Worm (Caenorhabditis elegans): Measurements from ENCODE around the gene kdp-1.

Gene kdp-1

ce11 chrIV:13255886-13256285, 44.1 kb upstream of the kdp-1 start, which contains the start of gene bus-12:
Gene bus-12 (plus strand): TSS chrIV:13256186.
- TF ChIP-seq pros-1 (tag; optimal IDR thresholded peaks at IDR 0.05) (no peak), ets-4 (tag; optimal IDR thresholded peaks at IDR 0.05) (no peak), pqm-1 (tag; optimal IDR thresholded peaks at IDR 0.05) (no peak), dmd-4 (tag; optimal IDR thresholded peaks at IDR 0.05; ENCODE audit: borderline replicate concordance) (no peak), unc-42 (tag; optimal IDR thresholded peaks at IDR 0.05) (no peak), sox-2 (GFP tag; IDR thresholded peaks at IDR 0.05) (no peak), hlh-15 (tag; optimal IDR thresholded peaks at IDR 0.05) (no peak), ceh-45 (GFP tag; IDR thresholded peaks at IDR 0.05) (no peak), sox-4 (tag; optimal IDR thresholded peaks at IDR 0.05) (no peak), fkh-6 (tag; optimal IDR thresholded peaks at IDR 0.05) (no peak), ztf-16 (tag; optimal IDR thresholded peaks at IDR 0.05) (no peak), pha-4 (tag; optimal IDR thresholded peaks at IDR 0.05) (no peak), hlh-30 (tag; optimal IDR thresholded peaks at IDR 0.05; ENCODE audit: insufficient read depth) (no peak), lim-6 (tag; optimal IDR thresholded peaks at IDR 0.05) (no peak), eyg-1 (tag; optimal IDR thresholded peaks at IDR 0.05) (no peak), tbx-2 (tag; optimal IDR thresholded peaks at IDR 0.05) (no peak)

- no peak for TF ChIP-seq ceh-24 (tag; optimal IDR thresholded peaks at IDR 0.05)
- no peak for TF ChIP-seq unc-3 (GFP tag; conservative IDR thresholded peaks at IDR 0.05)
- no peak for TF ChIP-seq unc-3 (tag; optimal IDR thresholded peaks at IDR 0.05)
- no peak for TF ChIP-seq ceh-34 (tag; optimal IDR thresholded peaks at IDR 0.05)
- TF ChIP-seq ceh-6 (GFP tag; optimal IDR thresholded peaks at IDR 0.05), result no peak
- no peak for TF ChIP-seq Y22D7AL.16 (tag; optimal IDR thresholded peaks at IDR 0.05)
- no peak for TF ChIP-seq sox-4 (tag; optimal IDR thresholded peaks at IDR 0.05)
- no peak for TF ChIP-seq C38D4.7 (GFP tag; optimal IDR thresholded peaks at IDR 0.05)
- no peak for TF ChIP-seq ama-1 (optimal IDR thresholded peaks at IDR 0.05)
- no peak for TF ChIP-seq ttx-3 (tag; optimal IDR thresholded peaks at IDR 0.05)
- TF ChIP-seq pros-1 (tag; optimal IDR thresholded peaks at IDR 0.05), result no peak
These were observed 41.1 kb upstream of the kdp-1 start, which contains the start of gene JC8.16 for ce11 chrIV:13258872-13259271. Gene JC8.16 (plus strand): TSS chrIV:13259172.

- TF ChIP-seq syd-9 (tag; optimal IDR thresholded peaks at IDR 0.05), result no peak
- no peak for TF ChIP-seq dve-1 (tag; optimal IDR thresholded peaks at IDR 0.05)
- TF ChIP-seq fkh-6 (tag; optimal IDR thresholded peaks at IDR 0.05), result no peak
- TF ChIP-seq unc-3 (GFP tag; conservative IDR thresholded peaks at IDR 0.05), result no peak
- no peak for TF ChIP-seq unc-3 (tag; optimal IDR thresholded peaks at IDR 0.05)
- TF ChIP-seq ceh-6 (GFP tag; optimal IDR thresholded peaks at IDR 0.05), result no peak
- no peak for TF ChIP-seq gmeb-2 (tag; optimal IDR thresholded peaks at IDR 0.05)
- TF ChIP-seq ceh-18 (tag; optimal IDR thresholded peaks at IDR 0.05), result no peak
- no peak for TF ChIP-seq ceh-30 (tag; optimal IDR thresholded peaks at IDR 0.05)
- TF ChIP-seq C08G9.2 (tag; optimal IDR thresholded peaks at IDR 0.05), result no peak
- TF ChIP-seq ref-2 (tag; optimal IDR thresholded peaks at IDR 0.05), result no peak
- TF ChIP-seq hlh-15 (tag; optimal IDR thresholded peaks at IDR 0.05), result no peak
- TF ChIP-seq lim-6 (tag; optimal IDR thresholded peaks at IDR 0.05), result no peak
- TF ChIP-seq sox-2 (GFP tag; IDR thresholded peaks at IDR 0.05), result no peak
- TF ChIP-seq nhr-232 (tag; optimal IDR thresholded peaks at IDR 0.05), result no peak
- no peak for TF ChIP-seq madf-2 (tag; optimal IDR thresholded peaks at IDR 0.05)
- TF ChIP-seq ceh-45 (GFP tag; IDR thresholded peaks at IDR 0.05), result no peak
These were observed 38.2 kb upstream of the kdp-1 start for ce11 chrIV:13261778-13262177.

ce11 chrIV:13262849-13263248, 37.1 kb upstream of the kdp-1 start:
- peak; percentile 29 for TF ChIP-seq ceh-2 (tag; optimal IDR thresholded peaks at IDR 0.05)

- TF ChIP-seq fkh-6 (tag; optimal IDR thresholded peaks at IDR 0.05) (no peak), nfya-1 (tag; optimal IDR thresholded peaks at IDR 0.05) (peak; percentile 84)
These were observed 31.6 kb upstream of the kdp-1 start for ce11 chrIV:13268385-13268784.
